Fruit fly (Drosophila melanogaster) whole organism, wandering third instar larva: ENCODE results near the gene CG11555.

Source experiments
- Abd-B ChIP-seq: fragments of >200 bp; optimal IDR thresholded peaks from 2 replicates; lab custom pipeline; 2017; ENCODE audit warnings: missing biosample characterization, missing genetic modification characterization
- CG32264 ChIP-seq: fragments of 200-800 bp; sonication (Bioruptor generic); optimal IDR thresholded peaks from 2 replicates; lab custom pipeline; 2016; ENCODE audit warnings: missing biosample characterization, missing genetic modification characterization
- CG9705 ChIP-seq: fragments of 200-800 bp; sonication (Bioruptor generic); optimal IDR thresholded peaks from 2 replicates; lab custom pipeline; 2018; ENCODE audit warnings: missing biosample characterization, mild to moderate bottlenecking, missing genetic modification characterization
- CrebA ChIP-seq: fragments of 200-800 bp; sonication (Bioruptor generic); optimal IDR thresholded peaks from 2 replicates; lab custom pipeline; 2016; ENCODE audit warnings: missing biosample characterization, mild to moderate bottlenecking, missing genetic modification characterization, borderline replicate concordance
- Dfd ChIP-seq: fragments of >200 bp; optimal IDR thresholded peaks from 2 replicates; lab custom pipeline; 2017; ENCODE audit warnings: missing biosample characterization, missing genetic modification characterization
- Dif ChIP-seq: fragments of 200-275, 200-300 bp; sonication (Bioruptor generic); optimal IDR thresholded peaks from 2 replicates; lab custom pipeline; 2018; ENCODE audit warnings: missing biosample characterization, missing genetic modification characterization; ENCODE audit not compliant: partially characterized antibody
- GATAd ChIP-seq: sonication (Bioruptor generic); optimal IDR thresholded peaks from 2 replicates; lab custom pipeline; 2016; ENCODE audit warnings: missing biosample characterization, missing genetic modification characterization
- HLH106 ChIP-seq: fragments of 200-800 bp; optimal IDR thresholded peaks from 3 replicates; lab custom pipeline; 2019; ENCODE audit warnings: missing biosample characterization, mild to moderate bottlenecking, missing genetic modification characterization, moderate library complexity
- Hnf4 ChIP-seq: fragments of 200-800 bp; sonication (Bioruptor generic); optimal IDR thresholded peaks from 2 replicates; lab custom pipeline; 2016; ENCODE audit warnings: missing biosample characterization, mild to moderate bottlenecking, missing genetic modification characterization
- Hr78 ChIP-seq: fragments of >200 bp; optimal IDR thresholded peaks from 2 replicates; lab custom pipeline; 2017; ENCODE audit warnings: missing biosample characterization, missing genetic modification characterization
- Hr83 ChIP-seq: fragments of 200-300 bp; sonication (Bioruptor generic); optimal IDR thresholded peaks from 2 replicates; lab custom pipeline; 2016; ENCODE audit warnings: missing biosample characterization, mild to moderate bottlenecking, missing genetic modification characterization, moderate library complexity; ENCODE audit not compliant: poor library complexity, severe bottlenecking
- Jra ChIP-seq: sonication (Bioruptor generic); optimal IDR thresholded peaks from 2 replicates; lab custom pipeline; 2016; ENCODE audit warnings: missing biosample characterization, missing genetic modification characterization
- Mio ChIP-seq: sonication (Bioruptor generic); optimal IDR thresholded peaks from 2 replicates; lab custom pipeline; 2016; ENCODE audit warnings: missing biosample characterization, missing genetic modification characterization
- Myc ChIP-seq: fragments of >200 bp; optimal IDR thresholded peaks from 2 replicates; lab custom pipeline; 2017
- N ChIP-seq: fragments of >200 bp; optimal IDR thresholded peaks from 2 replicates; lab custom pipeline; 2018; ENCODE audit warnings: missing biosample characterization, missing external identifiers, missing genetic modification characterization
- OdsH ChIP-seq: fragments of 200-800 bp; sonication (Bioruptor generic); optimal IDR thresholded peaks from 2 replicates; lab custom pipeline; 2016; ENCODE audit warnings: missing biosample characterization, mild to moderate bottlenecking, missing genetic modification characterization
- Rel ChIP-seq, 2 experiments: fragments of 200-800 bp; sonication (Bioruptor generic) in 1 of 2; optimal IDR thresholded peaks; 2 replicates in 1 of 2; 3 replicates in 1 of 2; lab custom pipeline; 2016 to 2019; ENCODE audit warnings: mild to moderate bottlenecking in 2 of 2, missing biosample characterization in 2 of 2, missing genetic modification characterization in 2 of 2, moderate library complexity in 1 of 2
- Sp1 ChIP-seq: fragments of 200-800 bp; sonication (Bioruptor generic); optimal IDR thresholded peaks from 3 replicates; lab custom pipeline; 2019; ENCODE audit warnings: missing biosample characterization, mild to moderate bottlenecking, missing genetic modification characterization, moderate library complexity
- Vsx2 ChIP-seq: fragments of 200-300, 225-300 bp; sonication (Bioruptor generic); optimal IDR thresholded peaks from 2 replicates; lab custom pipeline; 2018; ENCODE audit warnings: missing biosample characterization, missing genetic modification characterization; ENCODE audit not compliant: partially characterized antibody
- br ChIP-seq: fragments of 200-800 bp; sonication (Bioruptor generic); optimal IDR thresholded peaks from 2 replicates; lab custom pipeline; 2016; ENCODE audit warnings: missing biosample characterization, missing genetic modification characterization
- brk ChIP-seq: fragments of 200-800 bp; sonication (Bioruptor generic); optimal IDR thresholded peaks from 2 replicates; lab custom pipeline; 2016; ENCODE audit warnings: missing biosample characterization, mild to moderate bottlenecking, missing genetic modification characterization
- dl ChIP-seq, 2 experiments: fragments of 175-275, 200-275 bp in 1 of 2; fragments of 200-275 bp in 1 of 2; sonication (Bioruptor generic); optimal IDR thresholded peaks; lab custom pipeline; 2018; ENCODE audit warnings: mild to moderate bottlenecking in 2 of 2, missing biosample characterization in 2 of 2, missing genetic modification characterization in 2 of 2, moderate library complexity in 2 of 2; ENCODE audit not compliant: partially characterized antibody in 2 of 2, insufficient read depth in 1 of 2
- dmrt93B ChIP-seq: fragments of 200-800 bp; sonication (Bioruptor generic); optimal IDR thresholded peaks from 2 replicates; lab custom pipeline; 2018; ENCODE audit warnings: missing biosample characterization, mild to moderate bottlenecking, missing genetic modification characterization
- dsf ChIP-seq: sonication (Bioruptor generic); optimal IDR thresholded peaks from 2 replicates; lab custom pipeline; 2016; ENCODE audit warnings: missing biosample characterization, missing genetic modification characterization, borderline replicate concordance
- ey ChIP-seq: fragments of 200-800 bp; sonication (Bioruptor generic); optimal IDR thresholded peaks from 2 replicates; lab custom pipeline; 2016; ENCODE audit warnings: missing biosample characterization, missing genetic modification characterization
- foxo ChIP-seq, 2 experiments: fragments of 200-800 bp; sonication (Bioruptor generic); optimal IDR thresholded peaks; 2 replicates in 1 of 2; 3 replicates in 1 of 2; lab custom pipeline; 2016 to 2017; ENCODE audit warnings: missing biosample characterization in 2 of 2, missing genetic modification characterization in 2 of 2
- fru ChIP-seq: fragments of 200-800 bp; sonication (Bioruptor generic); optimal IDR thresholded peaks from 3 replicates; lab custom pipeline; 2016; ENCODE audit warnings: missing biosample characterization, mild to moderate bottlenecking, missing genetic modification characterization
- h ChIP-seq: fragments of 200-800 bp; sonication (Bioruptor generic); optimal IDR thresholded peaks from 3 replicates; lab custom pipeline; 2016; ENCODE audit warnings: missing biosample characterization, mild to moderate bottlenecking, missing genetic modification characterization
- jim ChIP-seq: fragments of 175-275, 200-325 bp; sonication (Bioruptor generic); optimal IDR thresholded peaks from 2 replicates; lab custom pipeline; 2016; ENCODE audit warnings: missing biosample characterization, mild to moderate bottlenecking, missing genetic modification characterization
- lola ChIP-seq: fragments of >200 bp; optimal IDR thresholded peaks from 2 replicates; lab custom pipeline; 2017; ENCODE audit warnings: missing biosample characterization, missing genetic modification characterization
- pan ChIP-seq: fragments of >200 bp; optimal IDR thresholded peaks from 2 replicates; lab custom pipeline; 2017
- psq ChIP-seq: fragments of 200-800 bp; sonication (Bioruptor generic); optimal IDR thresholded peaks from 3 replicates; lab custom pipeline; 2017; ENCODE audit warnings: missing biosample characterization, mild to moderate bottlenecking, missing genetic modification characterization, moderate library complexity
- rgr ChIP-seq: fragments of 200-800 bp; sonication (Bioruptor generic); optimal IDR thresholded peaks from 3 replicates; lab custom pipeline; 2016; ENCODE audit warnings: missing biosample characterization, mild to moderate bottlenecking, missing genetic modification characterization
- sage ChIP-seq: fragments of 200-800 bp; sonication (Bioruptor generic); optimal IDR thresholded peaks from 2 replicates; lab custom pipeline; 2016; ENCODE audit warnings: missing biosample characterization, mild to moderate bottlenecking, missing genetic modification characterization
- sv ChIP-seq: fragments of 200-800 bp; sonication (Bioruptor generic); optimal IDR thresholded peaks from 3 replicates; lab custom pipeline; 2016; ENCODE audit warnings: missing biosample characterization, missing genetic modification characterization
- tai ChIP-seq: sonication (Bioruptor generic); optimal IDR thresholded peaks from 2 replicates; lab custom pipeline; 2016; ENCODE audit warnings: missing biosample characterization, missing genetic modification characterization
- usp ChIP-seq: fragments of >200 bp; optimal IDR thresholded peaks from 2 replicates; lab custom pipeline; 2017; ENCODE audit warnings: missing biosample characterization, missing genetic modification characterization
- woc ChIP-seq: sonication (Bioruptor generic); optimal IDR thresholded peaks from 2 replicates; lab custom pipeline; 2016; ENCODE audit warnings: missing biosample characterization, mild to moderate bottlenecking, missing genetic modification characterization

CG11555 gene

DNA sequence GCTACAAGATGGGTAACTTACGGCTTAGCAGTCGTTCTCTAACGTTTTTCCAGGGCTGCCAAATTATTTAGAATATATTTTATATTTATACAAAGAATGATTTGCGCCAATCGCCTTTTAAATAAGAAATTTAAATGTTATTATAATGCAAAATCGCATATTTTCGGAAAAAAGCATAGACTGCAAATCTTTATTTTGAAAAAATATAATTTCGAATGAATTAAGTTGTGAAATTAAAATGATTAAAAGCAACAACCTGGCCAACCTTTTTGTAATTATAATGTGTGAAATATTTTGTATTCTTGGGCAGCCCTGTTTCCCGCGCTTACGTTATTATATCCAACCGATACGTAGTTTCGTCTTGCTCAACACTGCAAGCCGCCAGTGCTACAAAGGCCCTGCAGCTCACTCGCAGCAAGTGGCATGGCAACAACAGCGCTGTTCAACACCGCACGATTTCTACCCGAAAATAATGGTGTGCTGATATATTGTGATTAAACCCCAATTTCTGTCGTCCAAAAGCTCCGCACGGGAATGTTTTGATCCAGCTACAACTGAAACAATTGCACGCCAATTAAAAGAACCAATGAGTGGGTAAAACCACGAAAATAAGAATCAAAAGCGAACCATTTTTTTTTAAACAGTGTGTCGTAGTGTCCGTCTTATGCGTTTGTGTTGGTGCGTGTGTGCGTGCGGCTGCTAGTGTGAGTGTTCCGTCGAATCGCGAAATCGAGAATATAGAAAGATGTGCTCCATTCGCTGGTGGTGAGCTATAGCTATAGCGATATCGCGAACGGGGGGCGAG lies 24.0 kb downstream of the CG11555 start, which contains the start of gene Pi3K21B:
Gene Pi3K21B, plus strand, starts transcription at position 401 of the 805 bp plus-strand sequence.
- peak; percentile 85 for TF ChIP-seq CG9705 (GFP tag; lab: Kevin White, UChicago)
- peak; percentile 76 for TF ChIP-seq brk
- TF ChIP-seq GATAd (GFP tag; lab: Kevin White, UChicago) = no peak
- TF ChIP-seq dl (GFP tag; optimal IDR thresholded peaks at IDR 0.05; lab: Kevin White, UChicago; ENCODE audit: insufficient read depth in 1 of 2, partially characterized antibody in 2 of 2) = no peak
- no peak for TF ChIP-seq pan
- peak; percentile 92 for TF ChIP-seq jim (GFP tag; lab: Kevin White, UChicago)
- TF ChIP-seq Hnf4 (GFP tag; lab: Kevin White, UChicago) = peak; percentile 98
- peak; percentile 94 for TF ChIP-seq br (GFP tag; lab: Kevin White, UChicago)
- no peak for TF ChIP-seq Vsx2 (GFP tag; lab: Kevin White, UChicago)
- peak; percentile 49 to 98 for TF ChIP-seq foxo (GFP tag; optimal IDR thresholded peaks at IDR 0.05; lab: Kevin White, UChicago)
- TF ChIP-seq Hr83 (GFP tag; lab: Kevin White, UChicago) = peak; percentile 100
- TF ChIP-seq OdsH (GFP tag; lab: Kevin White, UChicago) = peak; percentile 89
- peak; percentile 93 for TF ChIP-seq dsf (GFP tag; lab: Kevin White, UChicago)
- TF ChIP-seq CrebA (GFP tag; lab: Kevin White, UChicago) = no peak
- TF ChIP-seq fru (GFP tag; lab: Kevin White, UChicago) = peak; percentile 92
- no peak for TF ChIP-seq lola (GFP tag; lab: Kevin White, UChicago)
- TF ChIP-seq sv (GFP tag; lab: Kevin White, UChicago) = peak; percentile 91
- peak; percentile 93 for TF ChIP-seq HLH106 (tag; lab: Kevin White, UChicago)
- TF ChIP-seq Dif (GFP tag; lab: Kevin White, UChicago) = peak; percentile 37
- TF ChIP-seq Mio (GFP tag; lab: Kevin White, UChicago) = peak; percentile 89
- TF ChIP-seq usp (GFP tag; lab: Kevin White, UChicago) = no peak
- TF ChIP-seq CG32264 (GFP tag; lab: Kevin White, UChicago) = peak; percentile 91
- TF ChIP-seq Myc (lab: Kevin White, UChicago) = no peak
- TF ChIP-seq woc (GFP tag; lab: Kevin White, UChicago) = peak; percentile 79
- TF ChIP-seq Dfd (GFP tag; lab: Kevin White, UChicago) = peak; percentile 12
- no peak for TF ChIP-seq Hr78 (GFP tag; lab: Kevin White, UChicago)
- peak; percentile 71 for TF ChIP-seq sage (GFP tag; lab: Kevin White, UChicago)
- peak; percentile 85 for TF ChIP-seq psq (GFP tag; lab: Kevin White, UChicago)
- TF ChIP-seq Abd-B (GFP tag; lab: Kevin White, UChicago) = no peak
- no peak for TF ChIP-seq Rel (GFP tag; optimal IDR thresholded peaks at IDR 0.05; lab: Kevin White, UChicago)
- peak; percentile 25 for TF ChIP-seq Rel (tag; optimal IDR thresholded peaks at IDR 0.05; lab: Kevin White, UChicago)
- peak; percentile 86 for TF ChIP-seq dmrt93B (GFP tag; lab: Kevin White, UChicago)
- peak; percentile 96 for TF ChIP-seq Jra (GFP tag; lab: Kevin White, UChicago)
- TF ChIP-seq h = peak; percentile 90
- TF ChIP-seq ey (GFP tag; lab: Kevin White, UChicago) = peak; percentile 92
- TF ChIP-seq Sp1 = peak; percentile 92
- TF ChIP-seq tai (GFP tag; lab: Kevin White, UChicago) = peak; percentile 98
- peak; percentile 95 for TF ChIP-seq rgr (GFP tag; lab: Kevin White, UChicago)
- TF ChIP-seq N = peak; percentile 16

dm6 chr2L:298285-298644 lies 24.6 kb downstream of the CG11555 start:
- no peak for TF ChIP-seq Rel (GFP tag; optimal IDR thresholded peaks at IDR 0.05; lab: Kevin White, UChicago)
- TF ChIP-seq Rel (tag; optimal IDR thresholded peaks at IDR 0.05; lab: Kevin White, UChicago) = peak; percentile 48
- TF ChIP-seq Hnf4 (GFP tag; lab: Kevin White, UChicago) = no peak
